Worm (Caenorhabditis elegans): ENCODE data around the gene ttc-36.

Gene ttc-36

ce11 chrII:9984866-9985336 is 45.1 kb upstream of the ttc-36 start (continued):
- TF ChIP-seq ceh-63 (GFP tag; optimal IDR thresholded peaks at IDR 0.05) (no peak), unc-98 (GFP tag; IDR thresholded peaks at IDR 0.05) (no peak), nhr-28 (tag; optimal IDR thresholded peaks at IDR 0.05) (no peak), snpc-4 (tag; optimal IDR thresholded peaks at IDR 0.05) (peak; percentile 4), lir-3 (tag; optimal IDR thresholded peaks at IDR 0.05; ENCODE audit: poor library complexity) (peak; percentile 8), aha-1 (tag; optimal IDR thresholded peaks at IDR 0.05) (no peak), nhr-11 (tag; optimal IDR thresholded peaks at IDR 0.05) (peak; percentile 85), ceh-82 (tag; optimal IDR thresholded peaks at IDR 0.05) (peak in 2 of 3 experiments; percentile 2 to 25), nhr-237 (tag; optimal IDR thresholded peaks at IDR 0.05) (no peak), ztf-11 (tag; optimal IDR thresholded peaks at IDR 0.05) (peak in 1 of 2 experiments; percentile 1), zag-1 (tag; optimal IDR thresholded peaks at IDR 0.05) (peak; percentile 3), Y116A8C.19 (tag; optimal IDR thresholded peaks at IDR 0.05; ENCODE audit: borderline replicate concordance) (no peak), efl-1 (optimal IDR thresholded peaks at IDR 0.05) (peak; percentile 35 to 59), efl-1 (GFP tag; optimal IDR thresholded peaks at IDR 0.05 in 1 of 2) (peak; percentile 52 to 80), isw-1 (GFP tag; IDR thresholded peaks at IDR 0.05) (peak; percentile 28; the same call in 1 of the 2 replicates), fkh-10 (GFP tag; optimal IDR thresholded peaks at IDR 0.05) (peak; percentile 43), grh-1 (GFP tag; IDR thresholded peaks at IDR 0.05) (peak; percentile 38; the same call in 1 of the 2 replicates), rnt-1 (tag; optimal IDR thresholded peaks at IDR 0.05) (peak; percentile 68), aly-2 (tag; optimal IDR thresholded peaks at IDR 0.05) (no peak), efl-3 (GFP tag; optimal IDR thresholded peaks at IDR 0.05) (no peak), hlh-17 (GFP tag; optimal IDR thresholded peaks at IDR 0.05; ENCODE audit: borderline replicate concordance) (no peak), fos-1 (tag; optimal IDR thresholded peaks at IDR 0.05) (peak; percentile 33), elt-2 (tag; optimal IDR thresholded peaks at IDR 0.05) (no peak), pqm-1 (tag; optimal IDR thresholded peaks at IDR 0.05) (no peak), ceh-90 (tag; optimal IDR thresholded peaks at IDR 0.05) (no peak), nhr-20 (tag; optimal IDR thresholded peaks at IDR 0.05) (peak; percentile 70), unc-130 (tag; optimal IDR thresholded peaks at IDR 0.05) (peak; percentile 28), nhr-77 (tag; optimal IDR thresholded peaks at IDR 0.05) (peak; percentile 53), nhr-76 (tag; optimal IDR thresholded peaks at IDR 0.05) (no peak), lsy-2 (tag; optimal IDR thresholded peaks at IDR 0.05) (peak; percentile 50 to 74), skn-1 (tag; optimal IDR thresholded peaks at IDR 0.05) (no peak), ces-1 (GFP tag; optimal IDR thresholded peaks at IDR 0.05) (no peak), blmp-1 (tag; optimal IDR thresholded peaks at IDR 0.05) (peak; percentile 82), pax-3 (tag; optimal IDR thresholded peaks at IDR 0.05) (no peak), ama-1 (optimal IDR thresholded peaks at IDR 0.05) (no peak), nhr-12 (tag; optimal IDR thresholded peaks at IDR 0.05) (no peak), lin-15B (tag; optimal IDR thresholded peaks at IDR 0.05) (peak; percentile 22), sox-4 (tag; optimal IDR thresholded peaks at IDR 0.05) (no peak), nhr-85 (tag) (peak; percentile 75), egl-27 (tag; optimal IDR thresholded peaks at IDR 0.05) (peak; percentile 32 to 43), mef-2 (tag; optimal IDR thresholded peaks at IDR 0.05) (no peak), alr-1 (tag; optimal IDR thresholded peaks at IDR 0.05; ENCODE audit: borderline replicate concordance) (no peak), unc-86 (tag; optimal IDR thresholded peaks at IDR 0.05) (peak; percentile 73), irx-1 (tag; optimal IDR thresholded peaks at IDR 0.05) (peak; percentile 49), hpl-2 (GFP tag; optimal IDR thresholded peaks at IDR 0.05) (no peak), F16B12.6 (tag; optimal IDR thresholded peaks at IDR 0.05) (no peak), zip-4 (GFP tag; optimal IDR thresholded peaks at IDR 0.05) (peak; percentile 6), lin-39 (tag; optimal IDR thresholded peaks at IDR 0.05) (no peak), C34B4.2 (tag; optimal IDR thresholded peaks at IDR 0.05) (no peak), jun-1 (tag; optimal IDR thresholded peaks at IDR 0.05) (no peak), fkh-4 (tag; optimal IDR thresholded peaks at IDR 0.05; ENCODE audit: borderline replicate concordance) (no peak), tbx-2 (tag; optimal IDR thresholded peaks at IDR 0.05) (peak; percentile 80), nhr-90 (tag; optimal IDR thresholded peaks at IDR 0.05; ENCODE audit: poor library complexity) (no peak), vab-15 (tag; optimal IDR thresholded peaks at IDR 0.05) (no peak)
